Fruit fly (Drosophila melanogaster): ENCODE measurements around the gene CG15406.

DNA sequence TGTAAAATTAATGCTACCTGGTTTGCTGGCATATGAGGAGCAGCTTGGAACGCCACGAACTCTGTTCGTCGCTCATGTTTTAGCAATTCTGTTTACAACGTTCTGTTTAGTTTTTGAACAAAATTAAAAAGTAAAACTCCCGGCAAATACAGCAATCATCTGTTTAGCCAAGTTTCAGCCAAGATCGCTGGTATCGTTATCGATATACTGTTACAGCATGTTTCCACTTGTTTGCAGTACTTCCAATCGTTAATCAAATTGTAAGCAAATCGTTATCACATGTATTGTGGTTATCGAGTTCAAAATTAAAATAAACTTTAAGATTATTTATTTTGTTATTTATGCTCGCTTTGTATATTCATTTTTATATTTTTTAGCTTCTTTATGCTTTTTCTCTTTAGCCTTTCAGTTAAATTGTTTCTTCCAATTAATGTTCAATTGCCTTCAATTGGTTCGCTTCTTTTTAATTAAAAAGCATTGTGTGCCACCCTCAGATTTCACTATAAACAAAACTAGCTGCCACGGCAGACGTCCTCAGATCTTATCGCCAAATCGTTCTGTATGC is 10.8 kb downstream of the CG15406 start, which contains the start of the genes Fign and CG8837:
- TF ChIP-seq tj (GFP tag; optimal IDR thresholded peaks at IDR 0.05) (no peak), cic (GFP tag; optimal IDR thresholded peaks at IDR 0.05) (no peak), CG5204 (GFP tag; optimal IDR thresholded peaks at IDR 0.05) (no peak), CG1620 (GFP tag; optimal IDR thresholded peaks at IDR 0.05) (no peak), CG12768 (GFP tag; optimal IDR thresholded peaks at IDR 0.05) (no peak), CG14711 (tag; optimal IDR thresholded peaks at IDR 0.05) (no peak), Hr96 (GFP tag; optimal IDR thresholded peaks at IDR 0.05) (no peak), Crg-1 (GFP tag; optimal IDR thresholded peaks at IDR 0.05) (no peak), CG7101 (tag; optimal IDR thresholded peaks at IDR 0.05) (no peak), CG33017 (tag; optimal IDR thresholded peaks at IDR 0.05) (no peak), CG11617 (GFP tag; optimal IDR thresholded peaks at IDR 0.05) (no peak), Clk (GFP tag; optimal IDR thresholded peaks at IDR 0.05) (no peak), cnc (optimal IDR thresholded peaks at IDR 0.05) (no peak)

Data from whole organism, adult.